Worm (Caenorhabditis elegans) whole organism, mixed stage, embryonic: ENCODE results near the gene Y57G11C.40.

Experiments
- M03D4.4 ChIP-seq: sonication (generic microtip); optimal IDR thresholded peaks from 2 replicates; lab custom pipeline; 2017; ENCODE audit warnings: mild to moderate bottlenecking, missing genetic modification characterization, missing compliant biosample characterization
- blmp-1 ChIP-seq: fragments of 150-350 bp; optimal IDR thresholded peaks from 2 replicates; lab custom pipeline; 2014; ENCODE audit warnings: missing biosample characterization, missing genetic modification characterization
- ceh-39 ChIP-seq: fragments of 150-350 bp; optimal IDR thresholded peaks from 2 replicates; lab custom pipeline; 2014; ENCODE audit warnings: missing biosample characterization, missing genetic modification characterization
- ceh-83 ChIP-seq: fragments of 200-800 bp; sonication (Bioruptor generic); optimal IDR thresholded peaks from 2 replicates; lab custom pipeline; 2018; ENCODE audit warnings: mild to moderate bottlenecking, missing genetic modification characterization, missing compliant biosample characterization
- ces-1 ChIP-seq: fragments of 150-350 bp; optimal IDR thresholded peaks from 2 replicates; lab custom pipeline; 2014; ENCODE audit warnings: missing biosample characterization, missing genetic modification reagents, missing genetic modification characterization
- cnd-1 ChIP-seq: fragments of 200-800 bp; sonication (Bioruptor generic); optimal IDR thresholded peaks from 2 replicates; lab custom pipeline; 2018; ENCODE audit warnings: mild to moderate bottlenecking, missing genetic modification characterization, missing compliant biosample characterization
- drap-1 ChIP-seq: fragments of 200-800 bp; sonication (Bioruptor generic); optimal IDR thresholded peaks from 3 replicates; lab custom pipeline; 2018; ENCODE audit warnings: mild to moderate bottlenecking, missing genetic modification characterization, missing compliant biosample characterization
- elt-1 ChIP-seq: sonication (generic microtip); optimal IDR thresholded peaks from 2 replicates; lab custom pipeline; 2017; ENCODE audit warnings: missing genetic modification characterization, mild to moderate bottlenecking, missing compliant biosample characterization, antibody characterized with exemption, moderate library complexity, borderline replicate concordance; ENCODE audit not compliant: insufficient read depth
- flh-1 ChIP-seq: fragments of 200-800 bp; sonication (Bioruptor generic); optimal IDR thresholded peaks from 2 replicates; lab custom pipeline; 2018; ENCODE audit warnings: mild to moderate bottlenecking, missing genetic modification characterization, moderate library complexity, missing compliant biosample characterization
- ham-2 ChIP-seq: fragments of 200-800 bp; sonication (Bioruptor generic); optimal IDR thresholded peaks from 2 replicates; lab custom pipeline; 2018; ENCODE audit warnings: mild to moderate bottlenecking, missing genetic modification characterization, missing compliant biosample characterization
- lin-13 ChIP-seq: fragments of 150-350 bp; optimal IDR thresholded peaks from 2 replicates; lab custom pipeline; 2014; ENCODE audit warnings: missing biosample characterization, missing genetic modification characterization
- lsy-2 ChIP-seq: fragments of 150-350 bp; optimal IDR thresholded peaks from 2 replicates; lab custom pipeline; 2014; ENCODE audit warnings: missing biosample characterization, missing genetic modification characterization
- mab-5 ChIP-seq: fragments of 150-350 bp; optimal IDR thresholded peaks from 2 replicates; lab custom pipeline; 2014; ENCODE audit warnings: missing biosample characterization, missing genetic modification characterization
- mep-1 ChIP-seq: fragments of 150-350 bp; optimal IDR thresholded peaks from 2 replicates; lab custom pipeline; 2017; ENCODE audit warnings: missing biosample characterization, missing genetic modification reagents, missing genetic modification characterization, inconsistent platforms
- mls-2 ChIP-seq: sonication (generic microtip); optimal IDR thresholded peaks from 2 replicates; lab custom pipeline; 2016; ENCODE audit warnings: mild to moderate bottlenecking, missing genetic modification characterization, moderate library complexity, missing compliant biosample characterization
- nhr-76 ChIP-seq: sonication (generic microtip); optimal IDR thresholded peaks from 2 replicates; lab custom pipeline; 2017; ENCODE audit warnings: missing biosample characterization, missing genetic modification characterization
- pha-4 ChIP-seq: fragments of 150-350 bp; optimal IDR thresholded peaks from 2 replicates; lab custom pipeline; 2018; ENCODE audit warnings: missing biosample characterization, missing genetic modification reagents, missing genetic modification characterization
- unc-39 ChIP-seq: fragments of 150-350 bp; optimal IDR thresholded peaks from 2 replicates; lab custom pipeline; 2014; ENCODE audit warnings: missing biosample characterization, missing genetic modification characterization
- unc-62 ChIP-seq: fragments of 150-350 bp; optimal IDR thresholded peaks from 2 replicates; lab custom pipeline; 2014; ENCODE audit warnings: missing biosample characterization, missing genetic modification reagents, missing genetic modification characterization

Y57G11C.40 gene

DNA sequence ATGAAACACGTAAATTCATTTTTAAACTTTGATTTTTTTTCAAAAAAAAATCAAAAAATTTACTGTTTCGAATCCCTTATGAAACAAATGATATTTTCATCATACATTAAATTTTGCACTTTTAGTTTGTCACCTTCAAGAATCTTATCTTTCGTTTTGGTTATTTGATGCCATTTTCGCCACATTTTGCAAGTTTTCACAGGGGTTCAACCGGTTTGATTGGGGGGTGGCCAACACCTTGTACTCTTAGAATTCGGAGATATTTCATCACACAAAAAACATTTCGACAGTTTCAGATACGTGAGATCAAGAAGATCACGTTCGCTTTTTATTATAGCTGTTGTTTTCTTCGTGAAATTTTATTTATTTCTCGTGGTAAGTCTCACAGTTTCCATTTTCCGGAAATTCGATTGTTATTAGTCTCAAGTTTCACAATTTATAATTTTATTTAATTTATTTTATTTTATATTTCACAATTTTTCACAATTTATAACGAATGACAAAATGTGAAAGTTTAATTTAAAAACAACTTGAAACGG lies 26.9 kb downstream of the Y57G11C.40 start, which contains the start of gene Y57G11C.31:
Y57G11C.31 (plus strand) TSS at position 276 of the 539 bp plus-strand sequence.
- no peak for TF ChIP-seq drap-1
- no peak for TF ChIP-seq unc-39 (tag; lab: Kevin White, UChicago)
- TF ChIP-seq mab-5: no peak
- no peak for TF ChIP-seq pha-4
- TF ChIP-seq lsy-2 (tag; lab: Kevin White, UChicago): no peak
- TF ChIP-seq ham-2 (GFP tag; lab: Kevin White, UChicago): no peak
- TF ChIP-seq nhr-76 (tag; lab: Kevin White, UChicago): no peak
- no peak for TF ChIP-seq ceh-83 (GFP tag; lab: Kevin White, UChicago)

DNA sequence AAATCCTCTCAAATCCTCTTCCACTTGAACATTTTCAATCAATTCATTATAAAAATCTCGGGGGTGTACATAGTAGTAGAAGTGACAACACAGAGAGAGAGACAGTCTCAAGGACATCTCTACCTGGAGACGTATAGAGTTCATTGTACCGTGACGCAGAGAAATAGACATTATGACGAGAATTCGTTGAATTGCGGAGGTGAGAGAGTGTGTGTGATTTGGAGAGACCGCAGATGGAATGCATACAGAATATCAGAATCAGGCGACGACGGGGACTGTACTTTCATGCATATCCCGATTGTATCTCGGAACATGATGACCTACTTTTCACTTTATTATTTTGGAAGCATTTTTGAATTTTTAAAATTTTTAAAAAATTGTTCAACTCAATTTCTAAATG lies 28.3 kb downstream of the Y57G11C.40 start:
- TF ChIP-seq unc-62 (GFP tag; lab: Kevin White, UChicago): no peak
- TF ChIP-seq elt-1 (tag; lab: Kevin White, UChicago): peak; percentile 32

DNA sequence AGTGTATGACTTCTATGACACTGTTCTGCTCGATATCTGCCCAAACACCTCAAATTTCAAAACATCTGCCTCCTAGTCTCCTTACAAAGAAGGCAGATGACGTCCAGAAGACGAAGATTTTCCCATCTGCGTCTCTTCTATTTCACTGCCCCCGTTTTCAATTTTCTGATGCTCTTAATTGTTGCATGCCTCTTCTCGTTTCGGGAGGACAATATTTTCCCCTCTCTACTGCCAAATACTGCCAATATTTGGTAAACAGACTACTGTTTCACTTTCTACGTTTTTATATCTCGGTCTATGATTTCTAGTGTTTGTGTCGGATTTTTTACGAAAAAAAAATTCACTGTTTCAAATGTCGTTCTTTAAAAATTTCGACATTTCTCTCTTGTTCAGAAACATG lies 42.7 kb downstream of the Y57G11C.40 start:
- no peak for TF ChIP-seq M03D4.4
- TF ChIP-seq ces-1 (GFP tag; lab: Kevin White, UChicago): peak; percentile 61

DNA sequence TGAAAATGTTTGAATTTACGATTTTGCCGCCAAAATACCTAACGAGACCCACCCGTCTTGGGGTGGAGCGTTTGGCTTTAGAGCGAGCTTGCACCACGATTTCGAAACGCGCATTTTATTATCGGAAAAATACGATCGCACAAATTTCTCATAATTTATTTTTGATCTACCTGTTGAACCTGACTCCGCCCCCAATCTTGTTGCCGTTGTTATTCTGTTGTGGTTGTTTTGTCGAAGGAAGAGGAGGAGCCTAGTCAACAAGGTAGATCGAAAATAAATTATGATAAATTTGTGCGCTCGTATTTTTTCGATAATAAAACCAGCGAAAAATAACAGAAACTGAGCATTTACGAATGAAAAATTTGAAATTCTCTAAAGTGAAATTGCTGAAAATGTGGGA lies 45.1 kb downstream of the Y57G11C.40 start:
- no peak for TF ChIP-seq blmp-1

DNA sequence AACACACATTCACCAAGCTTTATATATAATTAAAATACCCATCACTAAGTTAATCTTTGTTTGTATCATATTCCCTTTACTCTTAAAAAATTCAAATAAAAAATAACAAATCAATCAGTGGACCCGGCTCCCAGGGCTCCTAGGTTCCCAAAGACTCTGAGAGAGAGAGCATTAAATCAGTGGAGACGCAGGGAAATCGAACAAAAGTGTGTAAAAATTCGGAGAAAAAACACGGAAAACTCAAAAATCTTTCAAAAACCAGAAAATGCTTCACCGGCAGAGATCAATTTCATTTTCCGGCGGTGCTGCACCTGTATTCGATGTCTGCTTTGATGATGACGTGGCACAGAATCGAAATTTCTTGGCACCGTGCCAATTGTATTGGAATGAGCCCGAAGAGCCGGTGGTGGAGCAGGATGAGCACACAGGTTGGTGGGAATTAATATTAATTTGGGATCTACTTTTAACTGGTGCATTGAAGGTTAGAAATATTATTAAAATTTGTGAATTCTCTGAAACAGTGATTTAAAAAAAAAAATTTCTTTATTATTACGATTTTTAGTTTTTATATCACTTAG lies 45.9 kb downstream of the Y57G11C.40 start, which contains the start of gene anoh-2:
anoh-2 (plus strand) TSS at position 255 of the 578 bp plus-strand sequence.
- no peak for TF ChIP-seq ham-2 (GFP tag; lab: Kevin White, UChicago)
- no peak for TF ChIP-seq ceh-39 (tag; lab: Kevin White, UChicago)
- no peak for TF ChIP-seq flh-1 (GFP tag; lab: Kevin White, UChicago)
- no peak for TF ChIP-seq mls-2 (tag; lab: Kevin White, UChicago)

DNA sequence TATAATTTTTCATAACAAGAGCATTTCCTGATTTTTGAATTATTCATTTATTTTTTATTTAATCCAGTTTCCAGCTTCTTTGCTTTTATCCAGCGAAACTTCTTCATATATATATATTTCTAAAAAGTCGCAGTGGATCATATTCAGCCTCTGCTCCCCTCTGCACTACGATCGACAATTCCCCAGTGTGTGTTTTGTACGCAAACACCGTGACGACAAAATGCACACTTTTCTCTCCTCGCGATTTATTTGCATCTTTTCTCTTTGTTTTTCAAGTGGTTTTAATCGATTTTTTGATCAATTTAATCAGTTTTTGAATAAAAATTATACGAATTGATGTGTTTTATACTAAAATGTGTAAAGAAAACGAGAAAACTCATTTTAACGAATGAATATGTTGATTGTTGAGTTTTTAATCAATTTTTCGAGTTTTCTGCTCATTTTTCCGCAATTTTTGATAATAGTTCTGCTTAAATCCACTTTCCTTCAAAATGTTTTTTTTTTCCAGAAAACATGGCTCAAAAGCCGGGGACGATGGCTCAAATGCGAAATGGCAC lies 47.4 kb downstream of the Y57G11C.40 start, which contains the start of gene Y57G11C.33:
Y57G11C.33 (plus strand) TSS at position 507 of the 557 bp plus-strand sequence.
- TF ChIP-seq ces-1 (GFP tag; lab: Kevin White, UChicago) (peak; percentile 49), mep-1 (peak; percentile 46), cnd-1 (tag; lab: Kevin White, UChicago) (no peak), lsy-2 (tag; lab: Kevin White, UChicago) (peak; percentile 90), lin-13 (tag; lab: Kevin White, UChicago) (peak; percentile 3)
- TF ChIP-seq, all 35 proteins: peak for 4
